Fruit fly (Drosophila melanogaster) whole organism, wandering third instar larva: Measurements from ENCODE around the gene hdm.

Source experiments
- HLH106 ChIP-seq: fragments of 200-800 bp; optimal IDR thresholded peaks from 3 replicates; lab custom pipeline; 2019; ENCODE audit warnings: missing biosample characterization, mild to moderate bottlenecking, missing genetic modification characterization, moderate library complexity
- Hr78 ChIP-seq: fragments of >200 bp; optimal IDR thresholded peaks from 2 replicates; lab custom pipeline; 2017; ENCODE audit warnings: missing biosample characterization, missing genetic modification characterization
- Vsx2 ChIP-seq: fragments of 200-300, 225-300 bp; sonication (Bioruptor generic); optimal IDR thresholded peaks from 2 replicates; lab custom pipeline; 2018; ENCODE audit warnings: missing biosample characterization, missing genetic modification characterization; ENCODE audit not compliant: partially characterized antibody
- dsf ChIP-seq: sonication (Bioruptor generic); optimal IDR thresholded peaks from 2 replicates; lab custom pipeline; 2016; ENCODE audit warnings: missing biosample characterization, missing genetic modification characterization, borderline replicate concordance
- ey ChIP-seq: fragments of 200-800 bp; sonication (Bioruptor generic); optimal IDR thresholded peaks from 2 replicates; lab custom pipeline; 2016; ENCODE audit warnings: missing biosample characterization, missing genetic modification characterization
- fru ChIP-seq: fragments of 200-800 bp; sonication (Bioruptor generic); optimal IDR thresholded peaks from 3 replicates; lab custom pipeline; 2016; ENCODE audit warnings: missing biosample characterization, mild to moderate bottlenecking, missing genetic modification characterization
- h ChIP-seq: fragments of 200-800 bp; sonication (Bioruptor generic); optimal IDR thresholded peaks from 3 replicates; lab custom pipeline; 2016; ENCODE audit warnings: missing biosample characterization, mild to moderate bottlenecking, missing genetic modification characterization
- lola ChIP-seq: fragments of >200 bp; optimal IDR thresholded peaks from 2 replicates; lab custom pipeline; 2017; ENCODE audit warnings: missing biosample characterization, missing genetic modification characterization

DNA sequence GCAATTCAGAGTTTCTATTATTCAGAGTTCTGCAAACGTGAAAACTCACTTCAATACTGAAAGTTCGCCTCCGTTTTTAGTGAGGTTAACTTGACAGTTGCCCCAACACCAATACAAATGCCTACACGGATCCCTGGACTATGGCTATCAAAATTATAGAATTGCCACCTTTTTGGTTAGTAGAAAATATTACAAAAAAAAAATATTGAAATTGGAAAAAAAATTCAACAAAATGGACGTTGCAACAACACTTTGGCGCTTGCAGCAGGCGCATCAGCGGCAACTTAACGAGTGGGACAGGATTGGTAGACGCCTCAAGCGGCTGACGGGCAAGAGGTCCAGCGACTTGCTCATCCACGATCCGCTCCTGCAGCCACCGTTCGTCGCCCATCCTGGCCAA, 36.0 kb upstream of the hdm start, which contains the start of the genes CG15332 and CG15330:
- TF ChIP-seq fru (GFP tag; lab: Kevin White, UChicago) (no peak), Hr78 (no peak), lola (no peak), h (GFP tag; lab: Kevin White, UChicago) (no peak), HLH106 (tag; lab: Kevin White, UChicago) (no peak), ey (GFP tag; lab: Kevin White, UChicago) (no peak), Vsx2 (GFP tag; lab: Kevin White, UChicago) (no peak), dsf (no peak)
